Fruit fly (Drosophila melanogaster) whole organism, embryonic: ENCODE results near the gene Patj.
A peak's percentile ranks its signal among the peaks of the same experiment; 100 is the strongest.

Experiments used
- CG11085 ChIP-seq: fragments of 200-800 bp; sonication (Bioruptor generic); IDR thresholded peaks from 2 replicates; pipeline ENCODE4 v1.3.6; 2022; ENCODE audit warnings: missing biosample characterization, missing genetic modification characterization
- CG11723 ChIP-seq: fragments of 200-800 bp; sonication (Bioruptor generic); optimal IDR thresholded peaks from 2 replicates; lab custom pipeline; 2017; ENCODE audit warnings: missing biosample characterization, mild to moderate bottlenecking, missing genetic modification characterization
- CG1529 ChIP-seq: fragments of 200-800 bp; sonication (Bioruptor generic); optimal IDR thresholded peaks from 3 replicates; lab custom pipeline; 2018; ENCODE audit warnings: missing biosample characterization, missing genetic modification characterization
- CG17612 ChIP-seq: fragments of 200-800 bp; sonication (Bioruptor generic); IDR thresholded peaks from 2 replicates; pipeline ENCODE4 v1.3.6; 2022; ENCODE audit warnings: missing biosample characterization, missing genetic modification characterization
- CG3995 ChIP-seq: fragments of 200-800 bp; sonication (Bioruptor generic); optimal IDR thresholded peaks from 3 replicates; lab custom pipeline; 2016; ENCODE audit warnings: missing biosample characterization, missing genetic modification characterization
- CG8944 ChIP-seq: fragments of 200-800 bp; sonication (Bioruptor generic); optimal IDR thresholded peaks from 3 replicates; lab custom pipeline; 2016; ENCODE audit warnings: missing biosample characterization, missing genetic modification characterization
- CG9932 ChIP-seq: fragments of 200-800 bp; sonication (Bioruptor generic); IDR thresholded peaks from 2 replicates; pipeline ENCODE4 v1.3.6; 2022; ENCODE audit warnings: missing biosample characterization, missing genetic modification characterization
- Camta ChIP-seq: fragments of 200-800 bp; sonication (Bioruptor generic); optimal IDR thresholded peaks from 2 replicates; lab custom pipeline; 2016; ENCODE audit warnings: missing biosample characterization, missing genetic modification characterization
- Deaf1 ChIP-seq: fragments of 200-800 bp; optimal IDR thresholded peaks from 3 replicates; lab custom pipeline; 2019; ENCODE audit warnings: missing biosample characterization, mild to moderate bottlenecking, missing genetic modification characterization, moderate library complexity
- NfI ChIP-seq: fragments of 200-800 bp; sonication (Bioruptor generic); optimal IDR thresholded peaks from 3 replicates; lab custom pipeline; 2018; ENCODE audit warnings: missing biosample characterization, mild to moderate bottlenecking, missing genetic modification characterization, moderate library complexity
- dysf ChIP-seq: fragments of 200-800 bp; sonication (Bioruptor generic); IDR thresholded peaks from 3 replicates; pipeline ENCODE4 v1.3.6; 2022; ENCODE audit warnings: missing biosample characterization, missing genetic modification characterization
- fd64A ChIP-seq: fragments of 200-800 bp; sonication (Bioruptor generic); optimal IDR thresholded peaks from 3 replicates; lab custom pipeline; 2018; ENCODE audit warnings: missing biosample characterization, mild to moderate bottlenecking, missing genetic modification characterization
- ro ChIP-seq: fragments of 200-800 bp; sonication (Bioruptor generic); IDR thresholded peaks from 2 replicates; pipeline ENCODE4 v1.3.6; 2022; ENCODE audit warnings: missing biosample characterization, missing genetic modification characterization
- usp ChIP-seq: fragments of >200 bp; optimal IDR thresholded peaks from 2 replicates; lab custom pipeline; 2017; ENCODE audit warnings: missing biosample characterization, missing genetic modification characterization

DNA sequence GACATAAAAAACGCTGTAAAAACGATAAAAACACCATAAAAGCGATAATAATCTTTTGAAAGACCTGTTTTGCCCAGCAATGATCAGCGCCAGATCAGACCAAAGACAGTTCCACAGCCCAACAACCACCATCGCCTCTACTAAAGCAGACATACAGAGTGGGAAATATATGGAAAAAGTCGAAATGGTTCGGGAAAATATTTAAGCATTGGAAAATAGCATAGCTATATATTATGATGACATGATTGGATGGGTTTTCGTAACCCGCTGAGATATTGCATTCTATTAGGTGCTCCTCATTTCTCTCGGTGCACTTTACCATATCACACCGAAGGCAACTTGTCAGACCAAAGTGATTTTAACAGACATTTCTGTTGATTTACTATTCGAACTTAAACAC, 10.0 kb downstream of the Patj start:
- peak; percentile 86 for TF ChIP-seq CG11085 (GFP tag; lab: Robert Waterston, UW)
- TF ChIP-seq ro (GFP tag; lab: Robert Waterston, UW): peak; percentile 57; the same call in 1 of the 2 replicates
- TF ChIP-seq fd64A: peak; percentile 49
- TF ChIP-seq Camta: peak; percentile 86
- peak; percentile 84 for TF ChIP-seq NfI (GFP tag; lab: Kevin White, UChicago)
- peak; percentile 80 for TF ChIP-seq CG17612 (GFP tag; lab: Robert Waterston, UW)
- peak; percentile 63 for TF ChIP-seq CG1529 (GFP tag; lab: Kevin White, UChicago)
- no peak for TF ChIP-seq usp
- TF ChIP-seq CG8944: peak; percentile 83
- TF ChIP-seq dysf (GFP tag; lab: Robert Waterston, UW): peak; percentile 97
- TF ChIP-seq CG11723 (GFP tag; lab: Kevin White, UChicago): no peak
- TF ChIP-seq Deaf1 (tag; lab: Kevin White, UChicago): peak; percentile 65
- TF ChIP-seq CG9932 (GFP tag; lab: Robert Waterston, UW): peak; percentile 91
- TF ChIP-seq CG3995: peak; percentile 6
